Worm (Caenorhabditis elegans): ENCODE measurements around the gene clec-85.

Gene clec-85

ce11 chrIV:2808154-2808553 is 42.5 kb upstream of the clec-85 start:
- TF ChIP-seq nhr-23 (tag; optimal IDR thresholded peaks at IDR 0.05) (no peak), ceh-16 (tag; optimal IDR thresholded peaks at IDR 0.05) (no peak), nhr-25 (tag; optimal IDR thresholded peaks at IDR 0.05) (no peak), unc-62 (GFP tag; optimal IDR thresholded peaks at IDR 0.05) (no peak), nhr-76 (tag; optimal IDR thresholded peaks at IDR 0.05) (no peak), fos-1 (tag; optimal IDR thresholded peaks at IDR 0.05) (no peak), jun-1 (tag; optimal IDR thresholded peaks at IDR 0.05) (no peak), sea-2 (GFP tag; optimal IDR thresholded peaks at IDR 0.05) (no peak), R02D3.7 (tag; optimal IDR thresholded peaks at IDR 0.05) (no peak), nhr-12 (tag; optimal IDR thresholded peaks at IDR 0.05) (no peak), egl-27 (tag; optimal IDR thresholded peaks at IDR 0.05) (no peak), eor-1 (tag; optimal IDR thresholded peaks at IDR 0.05) (no peak), tbx-2 (tag; optimal IDR thresholded peaks at IDR 0.05) (no peak)

- TF ChIP-seq daf-12 (tag; optimal IDR thresholded peaks at IDR 0.05) (no peak), egl-27 (tag; optimal IDR thresholded peaks at IDR 0.05) (no peak), nhr-11 (tag; optimal IDR thresholded peaks at IDR 0.05) (no peak), fkh-2 (tag; optimal IDR thresholded peaks at IDR 0.05) (no peak), nhr-23 (tag; optimal IDR thresholded peaks at IDR 0.05) (peak; percentile 32)
Measured at ce11 chrIV:2809208-2809607, 41.5 kb upstream of the clec-85 start, which contains the start of gene Y54G2A.76. Gene Y54G2A.76, plus strand, starts transcription at chrIV:2809410.

- TF ChIP-seq nhr-11 (tag; optimal IDR thresholded peaks at IDR 0.05) (no peak), sea-2 (GFP tag; optimal IDR thresholded peaks at IDR 0.05) (no peak), R02D3.7 (tag; optimal IDR thresholded peaks at IDR 0.05) (no peak), ztf-11 (tag; optimal IDR thresholded peaks at IDR 0.05) (no peak), eor-1 (tag; optimal IDR thresholded peaks at IDR 0.05) (no peak), zag-1 (tag; optimal IDR thresholded peaks at IDR 0.05) (no peak), pqm-1 (tag; optimal IDR thresholded peaks at IDR 0.05) (no peak), aly-2 (tag; optimal IDR thresholded peaks at IDR 0.05) (no peak), daf-12 (tag; optimal IDR thresholded peaks at IDR 0.05) (no peak), elt-1 (tag; optimal IDR thresholded peaks at IDR 0.05) (no peak), fkh-10 (GFP tag; optimal IDR thresholded peaks at IDR 0.05) (no peak), tbx-2 (tag; optimal IDR thresholded peaks at IDR 0.05) (no peak), ztf-4 (tag; optimal IDR thresholded peaks at IDR 0.05) (no peak), unc-39 (tag; optimal IDR thresholded peaks at IDR 0.05) (no peak)
Measured at ce11 chrIV:2817038-2817437, 33.6 kb upstream of the clec-85 start.

ce11 chrIV:2819633-2820032 is 31.1 kb upstream of the clec-85 start, which contains the start of gene Y54G2A.13:
Gene Y54G2A.13, minus strand, starts transcription at chrIV:2819733.
- TF ChIP-seq aly-2 (tag; optimal IDR thresholded peaks at IDR 0.05) (no peak), mml-1 (tag; optimal IDR thresholded peaks at IDR 0.05) (no peak), R02D3.7 (tag; optimal IDR thresholded peaks at IDR 0.05) (no peak), nfya-1 (tag; optimal IDR thresholded peaks at IDR 0.05; ENCODE audit: insufficient read depth) (no peak), nhr-25 (tag; optimal IDR thresholded peaks at IDR 0.05) (no peak), unc-39 (tag; optimal IDR thresholded peaks at IDR 0.05) (no peak)

- TF ChIP-seq ceh-28 (tag; optimal IDR thresholded peaks at IDR 0.05) (no peak), unc-39 (tag; optimal IDR thresholded peaks at IDR 0.05) (no peak), mdl-1 (tag; optimal IDR thresholded peaks at IDR 0.05) (no peak), lin-15B (tag; optimal IDR thresholded peaks at IDR 0.05) (no peak), aly-2 (tag; optimal IDR thresholded peaks at IDR 0.05) (no peak), unc-62 (GFP tag; optimal IDR thresholded peaks at IDR 0.05) (no peak), ceh-16 (tag; optimal IDR thresholded peaks at IDR 0.05) (no peak), fkh-10 (GFP tag; optimal IDR thresholded peaks at IDR 0.05) (no peak), jun-1 (tag; optimal IDR thresholded peaks at IDR 0.05) (no peak), nhr-76 (tag; optimal IDR thresholded peaks at IDR 0.05) (no peak), nhr-28 (tag; optimal IDR thresholded peaks at IDR 0.05) (no peak)
Measured at ce11 chrIV:2820408-2820807, 30.3 kb upstream of the clec-85 start, which contains the start of gene Y54G2A.37. Gene Y54G2A.37, plus strand, starts transcription at chrIV:2820708.

- no peak for TF ChIP-seq tbx-2 (tag; optimal IDR thresholded peaks at IDR 0.05)
Measured at ce11 chrIV:2823446-2823845, 27.2 kb upstream of the clec-85 start, which contains the start of gene clec-80. Gene clec-80, plus strand, starts transcription at chrIV:2823746.

Measured in whole organism, L3 larva.